Worm (Caenorhabditis elegans) whole organism, L2 larva: Measurements from ENCODE around the gene F52H2.15.

Source experiments
- aly-2 ChIP-seq: fragments of 150-350 bp; optimal IDR thresholded peaks from 2 replicates; lab custom pipeline; 2014; ENCODE audit warnings: missing biosample characterization, missing genetic modification characterization
- ama-1 ChIP-seq: fragments of 150-350 bp; optimal IDR thresholded peaks from 2 replicates; lab custom pipeline; 2018; ENCODE audit warnings: inconsistent platforms
- ceh-82 ChIP-seq: fragments of 150-350 bp; optimal IDR thresholded peaks from 2 replicates; lab custom pipeline; 2014; ENCODE audit warnings: missing biosample characterization, missing genetic modification characterization
- egl-27 ChIP-seq: sonication (generic microtip); optimal IDR thresholded peaks from 3 replicates; lab custom pipeline; 2017; ENCODE audit warnings: missing biosample characterization, missing genetic modification reagents, missing genetic modification characterization
- lin-13 ChIP-seq: fragments of 150-350 bp; optimal IDR thresholded peaks from 2 replicates; lab custom pipeline; 2014; ENCODE audit warnings: missing biosample characterization, missing genetic modification reagents, missing genetic modification characterization
- lin-39 ChIP-seq: fragments of 150-350 bp; optimal IDR thresholded peaks from 2 replicates; lab custom pipeline; 2014; ENCODE audit warnings: missing biosample characterization, missing genetic modification reagents, missing genetic modification characterization
- mab-5 ChIP-seq: fragments of 150-350 bp; optimal IDR thresholded peaks from 2 replicates; lab custom pipeline; 2014; ENCODE audit warnings: missing biosample characterization, missing genetic modification characterization
- nhr-23 ChIP-seq: fragments of 150-350 bp; optimal IDR thresholded peaks from 2 replicates; lab custom pipeline; 2014; ENCODE audit warnings: missing biosample characterization, missing genetic modification reagents, missing genetic modification characterization
- nhr-25 ChIP-seq: fragments of 150-350 bp; sonication (generic microtip); optimal IDR thresholded peaks from 3 replicates; lab custom pipeline; 2014; ENCODE audit warnings: missing biosample characterization, missing genetic modification characterization
- sem-4 ChIP-seq: fragments of 150-350 bp; optimal IDR thresholded peaks from 2 replicates; lab custom pipeline; 2014; ENCODE audit warnings: missing biosample characterization, missing genetic modification reagents, missing genetic modification characterization
- snpc-4 ChIP-seq: fragments of 150-350 bp; optimal IDR thresholded peaks from 2 replicates; lab custom pipeline; 2014; ENCODE audit warnings: missing biosample characterization, missing genetic modification characterization
- unc-55 ChIP-seq: fragments of 150-350 bp; sonication (generic microtip); optimal IDR thresholded peaks from 3 replicates; lab custom pipeline; 2014; ENCODE audit warnings: missing biosample characterization, missing genetic modification reagents, missing genetic modification characterization
- unc-62 ChIP-seq: fragments of 150-350 bp; optimal IDR thresholded peaks from 2 replicates; lab custom pipeline; 2014; ENCODE audit warnings: missing biosample characterization, missing genetic modification reagents, missing genetic modification characterization
- ztf-4 ChIP-seq: fragments of 150-350 bp; optimal IDR thresholded peaks from 2 replicates; lab custom pipeline; 2014; ENCODE audit warnings: missing biosample characterization, missing genetic modification characterization

ce11 chrX:2607522-2608278 is 42.5 kb downstream of the F52H2.15 start, which contains the start of gene T03G6.1:
- no peak for TF ChIP-seq nhr-23 (tag; lab: Kevin White, UChicago)
- no peak for TF ChIP-seq unc-62 (GFP tag; lab: Kevin White, UChicago)
- no peak for TF ChIP-seq nhr-25
- no peak for TF ChIP-seq ama-1 (lab: Kevin White, UChicago)
- TF ChIP-seq unc-55 (GFP tag; lab: Kevin White, UChicago) = no peak
- TF ChIP-seq sem-4 = no peak
- no peak for TF ChIP-seq snpc-4 (tag; lab: Kevin White, UChicago)
- TF ChIP-seq aly-2 (tag; lab: Kevin White, UChicago) = no peak
- TF ChIP-seq ztf-4 (tag; lab: Kevin White, UChicago) = no peak
- no peak for TF ChIP-seq mab-5 (tag; lab: Kevin White, UChicago)
- no peak for TF ChIP-seq egl-27 (tag; lab: Kevin White, UChicago)
- TF ChIP-seq lin-39 = no peak
- no peak for TF ChIP-seq ceh-82 (tag; lab: Kevin White, UChicago)
- TF ChIP-seq lin-13 (GFP tag; lab: Kevin White, UChicago) = no peak
